Comparison of ENCODE assay signal across 1 worm cellular context in genomic region chrII:4044349-4044748, ce11.
TF ChIP-seq lines count a peak whose summit lies in the region.

rpn-11 (minus strand) TSS chrII:4044546.

TF ChIP-seq in whole organism, L4 larva, 104 proteins besides CTCF, POLR2A, EP300 and RAD21 (continued from another document):
- TF ChIP-seq pha-4 (GFP tag; IDR thresholded peaks at IDR 0.05; lab: Robert Waterston, UW) (peak; percentile 59; the same call in 1 of the 2 replicates), pha-4 (tag; optimal IDR thresholded peaks at IDR 0.05; lab: Kevin White, UChicago) (no peak), nhr-11 (tag; optimal IDR thresholded peaks at IDR 0.05; lab: Kevin White, UChicago) (peak; percentile 51), fos-1 (tag; optimal IDR thresholded peaks at IDR 0.05; lab: Kevin White, UChicago) (no peak), lin-38 (GFP tag; IDR thresholded peaks at IDR 0.05; lab: Robert Waterston, UW) (peak; percentile 90), mdt-29 (GFP tag; IDR thresholded peaks at IDR 0.05; lab: Robert Waterston, UW) (no peak), ceh-20 (GFP tag; IDR thresholded peaks at IDR 0.05; lab: Robert Waterston, UW) (peak; percentile 61), ceh-32 (tag; optimal IDR thresholded peaks at IDR 0.05; lab: Kevin White, UChicago; ENCODE audit: poor library complexity) (no peak), hif-1 (tag; optimal IDR thresholded peaks at IDR 0.05; lab: Kevin White, UChicago) (peak in 1 of 2 experiments; percentile 66), gei-8 (GFP tag; optimal IDR thresholded peaks at IDR 0.05; lab: Kevin White, UChicago) (no peak), zag-1 (tag; optimal IDR thresholded peaks at IDR 0.05; lab: Kevin White, UChicago) (no peak), zip-2 (tag; optimal IDR thresholded peaks at IDR 0.05; lab: Kevin White, UChicago) (no peak), ZK546.5 (tag; optimal IDR thresholded peaks at IDR 0.05; lab: Kevin White, UChicago) (no peak), lin-15B (tag; optimal IDR thresholded peaks at IDR 0.05; lab: Kevin White, UChicago) (no peak), T26A8.4 (GFP tag; IDR thresholded peaks at IDR 0.05; lab: Robert Waterston, UW) (peak; percentile 88), lir-3 (tag; optimal IDR thresholded peaks at IDR 0.05; lab: Kevin White, UChicago) (no peak), unc-62 (GFP tag; optimal IDR thresholded peaks at IDR 0.05 in 1 of 2; lab: Kevin White, UChicago) (no peak), unc-62 (tag; optimal IDR thresholded peaks at IDR 0.05; lab: Kevin White, UChicago) (no peak), F10B5.3 (tag; optimal IDR thresholded peaks at IDR 0.05; lab: Kevin White, UChicago) (no peak), sdz-12 (GFP tag; optimal IDR thresholded peaks at IDR 0.05; lab: Kevin White, UChicago) (no peak), nhr-102 (tag; optimal IDR thresholded peaks at IDR 0.05; lab: Kevin White, UChicago) (peak; percentile 79), madf-5 (GFP tag; IDR thresholded peaks at IDR 0.05; lab: Robert Waterston, UW) (no peak), mxl-2 (GFP tag; conservative IDR thresholded peaks at IDR 0.05; lab: Robert Waterston, UW) (0 out of 2 replicates have a peak, but pooled peaks have one; percentile 28), lsy-2 (tag; optimal IDR thresholded peaks at IDR 0.05; lab: Kevin White, UChicago) (peak; percentile 81 to 97), dmd-9 (GFP tag; IDR thresholded peaks at IDR 0.05; lab: Robert Waterston, UW) (no peak), mes-2 (tag; optimal IDR thresholded peaks at IDR 0.05; lab: Kevin White, UChicago; ENCODE audit: poor library complexity, severe bottlenecking) (peak; percentile 93), lin-1 (GFP tag; IDR thresholded peaks at IDR 0.05; lab: Robert Waterston, UW) (no peak), nhr-42 (GFP tag; IDR thresholded peaks at IDR 0.05; lab: Robert Waterston, UW) (peak; percentile 53; the same call in 1 of the 2 replicates), daf-12 (tag; optimal IDR thresholded peaks at IDR 0.05; lab: Kevin White, UChicago) (no peak), hlh-11 (tag; optimal IDR thresholded peaks at IDR 0.05; lab: Kevin White, UChicago) (peak; percentile 85)
